Worm (Caenorhabditis elegans): ENCODE measurements around the gene sodh-2.

Gene sodh-2

ce11 chrV:11921689-11922517 lies 30.9 kb upstream of the sodh-2 start (continued):
- TF ChIP-seq duxl-1 (tag; optimal IDR thresholded peaks at IDR 0.05; ENCODE audit: poor library complexity) (no peak), ztf-7 (tag; optimal IDR thresholded peaks at IDR 0.05) (no peak), madf-5 (GFP tag; IDR thresholded peaks at IDR 0.05) (no peak), skn-1 (tag; optimal IDR thresholded peaks at IDR 0.05) (no peak), daf-16 (GFP tag; optimal IDR thresholded peaks at IDR 0.05) (peak in 1 of 2 experiments; percentile 72), daf-16 (tag; optimal IDR thresholded peaks at IDR 0.05) (peak; percentile 96), ceh-44 (GFP tag; IDR thresholded peaks at IDR 0.05) (no peak), lir-3 (tag; optimal IDR thresholded peaks at IDR 0.05) (no peak), snpc-4 (tag; optimal IDR thresholded peaks at IDR 0.05) (no peak), hmg-1.1 (GFP tag; IDR thresholded peaks at IDR 0.05) (no peak), nhr-76 (tag; optimal IDR thresholded peaks at IDR 0.05) (no peak), zip-11 (GFP tag; IDR thresholded peaks at IDR 0.05) (no peak), nhr-102 (tag; optimal IDR thresholded peaks at IDR 0.05) (no peak), ZK546.5 (tag; optimal IDR thresholded peaks at IDR 0.05) (no peak), ama-1 (optimal IDR thresholded peaks at IDR 0.05) (peak; percentile 66), mxl-3 (GFP tag; optimal IDR thresholded peaks at IDR 0.05) (peak; percentile 37), jun-1 (tag; optimal IDR thresholded peaks at IDR 0.05) (no peak), lim-7 (GFP tag; IDR thresholded peaks at IDR 0.05) (no peak), lin-1 (GFP tag; IDR thresholded peaks at IDR 0.05) (no peak), hlh-30 (tag; optimal IDR thresholded peaks at IDR 0.05; ENCODE audit: insufficient read depth) (peak; percentile 80), unc-62 (GFP tag; optimal IDR thresholded peaks at IDR 0.05 in 1 of 2) (peak in 1 of 2 experiments; percentile 36), unc-62 (tag; optimal IDR thresholded peaks at IDR 0.05) (no peak), snpc-1.2 (GFP tag; IDR thresholded peaks at IDR 0.05) (no peak), zip-2 (tag; optimal IDR thresholded peaks at IDR 0.05) (no peak), nhr-11 (tag; optimal IDR thresholded peaks at IDR 0.05) (peak; percentile 62), mdl-1 (tag; optimal IDR thresholded peaks at IDR 0.05) (peak in 1 of 2 experiments; percentile 60), mep-1 (tag; optimal IDR thresholded peaks at IDR 0.05) (peak; percentile 21), T20F7.1 (GFP tag; optimal IDR thresholded peaks at IDR 0.05) (no peak), pqm-1 (tag; optimal IDR thresholded peaks at IDR 0.05) (no peak)

ce11 chrV:11921229-11921628 lies 30.2 kb upstream of the sodh-2 start:
- TF ChIP-seq nhr-42 (GFP tag; IDR thresholded peaks at IDR 0.05) = no peak
- TF ChIP-seq Y5F2A.4 (GFP tag; optimal IDR thresholded peaks at IDR 0.05) = no peak
- TF ChIP-seq snpc-4 (tag; optimal IDR thresholded peaks at IDR 0.05) = no peak
- peak; percentile 75 for TF ChIP-seq dve-1 (tag; optimal IDR thresholded peaks at IDR 0.05; ENCODE audit: insufficient read depth)
- no peak for TF ChIP-seq zfp-2 (tag; optimal IDR thresholded peaks at IDR 0.05)
- no peak for TF ChIP-seq attf-4 (tag; optimal IDR thresholded peaks at IDR 0.05)
- TF ChIP-seq nhr-28 (tag; optimal IDR thresholded peaks at IDR 0.05) = peak; percentile 84
- no peak for TF ChIP-seq zag-1 (tag; optimal IDR thresholded peaks at IDR 0.05)
- TF ChIP-seq nhr-102 (tag; optimal IDR thresholded peaks at IDR 0.05) = no peak
- no peak for TF ChIP-seq zip-2 (tag; optimal IDR thresholded peaks at IDR 0.05)
- TF ChIP-seq dmd-6 (GFP tag; IDR thresholded peaks at IDR 0.05) = peak; percentile 85
- peak; percentile 33; the same call in 1 of the 2 replicates for TF ChIP-seq hmg-1.1 (GFP tag; IDR thresholded peaks at IDR 0.05)
- no peak for TF ChIP-seq ceh-82 (tag; optimal IDR thresholded peaks at IDR 0.05)
- peak; percentile 69 for TF ChIP-seq nhr-77 (tag; optimal IDR thresholded peaks at IDR 0.05)
- TF ChIP-seq zfp-3 (GFP tag; conservative IDR thresholded peaks at IDR 0.05) = no peak
- TF ChIP-seq aha-1 (tag) = no peak
- TF ChIP-seq mdl-1 (tag; optimal IDR thresholded peaks at IDR 0.05) = peak in 1 of 2 experiments; percentile 73
- no peak for TF ChIP-seq nhr-6 (tag; optimal IDR thresholded peaks at IDR 0.05)
- TF ChIP-seq lin-39 (tag; optimal IDR thresholded peaks at IDR 0.05) = no peak
- TF ChIP-seq tag-97 (GFP tag; IDR thresholded peaks at IDR 0.05) = no peak
- TF ChIP-seq rbr-2 (tag; optimal IDR thresholded peaks at IDR 0.05) = peak; percentile 21
- no peak for TF ChIP-seq daf-16 (GFP tag; optimal IDR thresholded peaks at IDR 0.05)
- peak; percentile 80 for TF ChIP-seq daf-16 (tag; optimal IDR thresholded peaks at IDR 0.05)
- TF ChIP-seq aly-2 (tag; optimal IDR thresholded peaks at IDR 0.05) = no peak
- no peak for TF ChIP-seq sdz-12 (GFP tag; optimal IDR thresholded peaks at IDR 0.05)
- TF ChIP-seq nhr-25 (tag; optimal IDR thresholded peaks at IDR 0.05; ENCODE audit: borderline replicate concordance, insufficient read depth) = no peak
- TF ChIP-seq pha-4 (GFP tag; IDR thresholded peaks at IDR 0.05) = no peak
- TF ChIP-seq pha-4 (tag; optimal IDR thresholded peaks at IDR 0.05) = no peak
- no peak for TF ChIP-seq spr-1 (tag; optimal IDR thresholded peaks at IDR 0.05)

Measured in whole organism, L4 larva.